Fruit fly (Drosophila melanogaster): Measurements from ENCODE around the gene MESK4.

DNA sequence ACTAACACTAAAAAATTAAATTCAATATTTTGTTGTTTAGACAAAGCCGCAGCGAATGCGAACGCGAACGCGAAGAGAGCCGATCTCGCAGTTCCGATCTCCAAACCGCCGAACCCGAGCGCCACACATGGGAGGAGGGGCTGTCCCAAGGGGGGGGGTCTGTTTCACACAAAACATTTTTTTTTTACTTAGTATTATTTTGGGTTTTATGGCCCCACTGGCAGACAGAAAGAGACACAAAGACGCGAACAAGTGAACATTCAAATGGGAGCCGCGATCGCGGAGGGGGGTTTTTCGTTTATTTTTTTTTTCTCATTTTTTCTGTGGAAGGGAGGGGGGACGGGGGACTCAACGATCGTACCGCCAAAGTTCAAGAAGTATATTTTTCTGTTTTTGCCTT lies 44.3 kb upstream of the MESK4 start:
- TF ChIP-seq CG4496 (GFP tag; IDR thresholded peaks at IDR 0.05) (no peak), gl (tag; optimal IDR thresholded peaks at IDR 0.05) (no peak), CG34367 (tag; optimal IDR thresholded peaks at IDR 0.05) (no peak), Ets98B (GFP tag; IDR thresholded peaks at IDR 0.05) (no peak), Pif1B (GFP tag; optimal IDR thresholded peaks at IDR 0.05) (no peak), Pif1A (GFP tag; optimal IDR thresholded peaks at IDR 0.05) (no peak), EcR (GFP tag; optimal IDR thresholded peaks at IDR 0.05) (no peak), CG32121 (GFP tag; IDR thresholded peaks at IDR 0.05) (no peak), CG12605 (GFP tag; IDR thresholded peaks at IDR 0.05) (no peak), CG15710 (tag; optimal IDR thresholded peaks at IDR 0.05) (no peak)

All from whole organism, pupa.